Worm (Caenorhabditis elegans) whole organism, L4 larva: ENCODE measurements around the gene immp-2.

Experiments used
- F10B5.3 ChIP-seq: sonication (generic microtip); optimal IDR thresholded peaks from 2 replicates; lab custom pipeline; 2016; ENCODE audit warnings: mild to moderate bottlenecking, missing genetic modification characterization, missing compliant biosample characterization
- F26F4.8 ChIP-seq: fragments of 200-800 bp; sonication (Bioruptor generic); conservative IDR thresholded peaks from 2 replicates; pipeline ENCODE4 v1.3.6; 2022; ENCODE audit warnings: missing genetic modification characterization, missing compliant biosample characterization
- F44E2.7 ChIP-seq: fragments of 200-800 bp; sonication (Bioruptor generic); IDR thresholded peaks from 2 replicates; pipeline ENCODE4 v2.1.2; 2022; ENCODE audit warnings: missing genetic modification characterization, missing compliant biosample characterization
- F49E8.2 ChIP-seq: sonication (generic microtip); optimal IDR thresholded peaks from 2 replicates; lab custom pipeline; 2016; ENCODE audit warnings: missing compliant biosample characterization, mild to moderate bottlenecking, missing genetic modification characterization, borderline replicate concordance
- R02D3.7 ChIP-seq: fragments of 150-350 bp; sonication (generic microtip); optimal IDR thresholded peaks from 3 replicates; lab custom pipeline; 2014; ENCODE audit warnings: missing biosample characterization, missing genetic modification characterization
- T26A8.4 ChIP-seq: fragments of 200-800 bp; sonication (Bioruptor generic); IDR thresholded peaks from 2 replicates; pipeline ENCODE4 v1.3.6; 2022; ENCODE audit warnings: missing genetic modification characterization, missing compliant biosample characterization
- Y48G9A.11 ChIP-seq: fragments of 200-800 bp; sonication (Bioruptor generic); IDR thresholded peaks from 2 replicates; pipeline ENCODE4 v1.3.6; 2022; ENCODE audit warnings: missing genetic modification reagents, missing genetic modification characterization, missing compliant biosample characterization
- ZK337.2 ChIP-seq: fragments of 200-800 bp; sonication (Bioruptor generic); IDR thresholded peaks from 2 replicates; pipeline ENCODE4 v1.3.6; 2022; ENCODE audit warnings: missing genetic modification reagents, missing genetic modification characterization, missing compliant biosample characterization
- aha-1 ChIP-seq: fragments of 150-350 bp; peaks from one replicate; lab custom pipeline; 2014; ENCODE audit warnings: missing biosample characterization, missing genetic modification characterization
- ama-1 ChIP-seq: fragments of 150-350 bp; optimal IDR thresholded peaks from 2 replicates; lab custom pipeline; 2014; ENCODE audit warnings: inconsistent platforms, mixed read lengths
- arid-1 ChIP-seq: fragments of 200-800 bp; sonication (Bioruptor generic); conservative IDR thresholded peaks from 2 replicates; pipeline ENCODE4 v1.3.6; 2022; ENCODE audit warnings: missing genetic modification reagents, missing genetic modification characterization, missing compliant biosample characterization
- ceh-44 ChIP-seq: fragments of 200-800 bp; sonication (Bioruptor generic); IDR thresholded peaks from 2 replicates; pipeline ENCODE4 v1.3.6; 2022; ENCODE audit warnings: missing genetic modification reagents, missing genetic modification characterization, missing compliant biosample characterization
- ceh-62 ChIP-seq: sonication (generic microtip); optimal IDR thresholded peaks from 2 replicates; lab custom pipeline; 2017; ENCODE audit warnings: missing biosample characterization, missing genetic modification characterization
- cey-2 ChIP-seq: sonication (generic microtip); optimal IDR thresholded peaks from 3 replicates; lab custom pipeline; 2017; ENCODE audit warnings: missing genetic modification characterization, mild to moderate bottlenecking, missing compliant biosample characterization, antibody characterized with exemption, borderline replicate concordance; ENCODE audit not compliant: insufficient read depth
- ctbp-1 ChIP-seq: fragments of 200-800 bp; sonication (Bioruptor generic); IDR thresholded peaks from 2 replicates; pipeline ENCODE4 v1.3.6; 2022; ENCODE audit warnings: missing genetic modification reagents, missing genetic modification characterization, missing compliant biosample characterization
- daf-16 ChIP-seq, 3 experiments: sonication (generic microtip); optimal IDR thresholded peaks; 2 replicates each; lab custom pipeline; 2016 to 2017; ENCODE audit warnings: missing genetic modification characterization in 3 of 3, missing genetic modification reagents in 3 of 3, mild to moderate bottlenecking in 2 of 3, missing compliant biosample characterization in 2 of 3, missing biosample characterization in 1 of 3, moderate library complexity in 1 of 3
- daf-19 ChIP-seq: fragments of 200-800 bp; sonication (Bioruptor generic); conservative IDR thresholded peaks from 2 replicates; pipeline ENCODE4 v1.3.6; 2022; ENCODE audit warnings: missing genetic modification characterization, missing compliant biosample characterization
- dpl-1 ChIP-seq: fragments of 150-350 bp; optimal IDR thresholded peaks from 2 replicates; lab custom pipeline; 2014; ENCODE audit warnings: missing biosample characterization, missing genetic modification reagents, missing genetic modification characterization
- duxl-1 ChIP-seq: sonication (generic microtip); optimal IDR thresholded peaks from 2 replicates; lab custom pipeline; 2016; ENCODE audit warnings: mild to moderate bottlenecking, missing genetic modification characterization, moderate library complexity, missing compliant biosample characterization; ENCODE audit not compliant: poor library complexity
- dve-1 ChIP-seq: sonication (generic microtip); optimal IDR thresholded peaks from 2 replicates; lab custom pipeline; 2017; ENCODE audit warnings: antibody characterized with exemption, mild to moderate bottlenecking, missing genetic modification characterization, missing compliant biosample characterization; ENCODE audit not compliant: insufficient read depth
- egl-43 ChIP-seq: fragments of 200-800 bp; sonication (Bioruptor generic); IDR thresholded peaks from 2 replicates; pipeline ENCODE4 v1.3.6; 2022; ENCODE audit warnings: missing genetic modification reagents, missing genetic modification characterization, missing compliant biosample characterization
- gei-8 ChIP-seq: fragments of 200-800 bp; sonication (Bioruptor generic); optimal IDR thresholded peaks from 2 replicates; lab custom pipeline; 2018; ENCODE audit warnings: mild to moderate bottlenecking, missing genetic modification characterization, missing compliant biosample characterization
- hlh-30 ChIP-seq: sonication (generic microtip); optimal IDR thresholded peaks from 2 replicates; lab custom pipeline; 2017; ENCODE audit warnings: antibody characterized with exemption, mild to moderate bottlenecking, missing genetic modification characterization, missing compliant biosample characterization; ENCODE audit not compliant: insufficient read depth
- hmg-1.1 ChIP-seq: fragments of 200-800 bp; sonication (Bioruptor generic); IDR thresholded peaks from 2 replicates; pipeline ENCODE4 v1.3.6; 2022; ENCODE audit warnings: missing genetic modification reagents, missing genetic modification characterization, missing compliant biosample characterization
- lim-7 ChIP-seq: fragments of 200-800 bp; sonication (Bioruptor generic); IDR thresholded peaks from 2 replicates; pipeline ENCODE4 v1.3.6; 2022; ENCODE audit warnings: missing genetic modification characterization, missing compliant biosample characterization
- lin-1 ChIP-seq: fragments of 200-800 bp; sonication (Bioruptor generic); IDR thresholded peaks from 2 replicates; pipeline ENCODE4 v1.3.6; 2022; ENCODE audit warnings: missing genetic modification reagents, missing genetic modification characterization, missing compliant biosample characterization
- lin-13 ChIP-seq: fragments of 150-350 bp; optimal IDR thresholded peaks from 2 replicates; lab custom pipeline; 2014; ENCODE audit warnings: missing biosample characterization, missing genetic modification reagents, missing genetic modification characterization
- lin-38 ChIP-seq: fragments of 200-800 bp; sonication (Bioruptor generic); IDR thresholded peaks from 2 replicates; pipeline ENCODE4 v1.3.6; 2022; ENCODE audit warnings: missing genetic modification reagents, missing genetic modification characterization, missing compliant biosample characterization
- lsy-2 ChIP-seq, 2 experiments: fragments of 150-350 bp in 1 of 2; sonication (generic microtip) in 1 of 2; optimal IDR thresholded peaks; 2 replicates each; lab custom pipeline; 2014 to 2017; ENCODE audit warnings: missing biosample characterization in 2 of 2, missing genetic modification characterization in 2 of 2
- madf-9 ChIP-seq: fragments of 200-800 bp; sonication (Bioruptor generic); conservative IDR thresholded peaks from 2 replicates; pipeline ENCODE4 v1.3.6; 2022; ENCODE audit warnings: missing genetic modification reagents, missing genetic modification characterization, missing compliant biosample characterization
- mdl-1 ChIP-seq, 2 experiments: fragments of 150-350 bp in 1 of 2; sonication (generic microtip) in 1 of 2; optimal IDR thresholded peaks; 2 replicates each; lab custom pipeline; 2014 to 2017; ENCODE audit warnings: missing biosample characterization in 2 of 2, missing genetic modification characterization in 2 of 2
- mep-1 ChIP-seq: fragments of 150-350 bp; sonication (generic microtip); optimal IDR thresholded peaks from 3 replicates; lab custom pipeline; 2014; ENCODE audit warnings: missing biosample characterization, missing genetic modification characterization
- mes-2 ChIP-seq: sonication (generic microtip); optimal IDR thresholded peaks from 2 replicates; lab custom pipeline; 2016; ENCODE audit warnings: missing genotype, mild to moderate bottlenecking, missing genetic modification characterization, missing compliant biosample characterization; ENCODE audit not compliant: poor library complexity, severe bottlenecking
- nhr-102 ChIP-seq: sonication (generic microtip); optimal IDR thresholded peaks from 2 replicates; lab custom pipeline; 2016; ENCODE audit warnings: mild to moderate bottlenecking, missing genetic modification characterization, moderate library complexity, missing compliant biosample characterization
- nhr-111 ChIP-seq: fragments of 200-800 bp; sonication (Bioruptor generic); optimal IDR thresholded peaks from 2 replicates; lab custom pipeline; 2018; ENCODE audit warnings: mild to moderate bottlenecking, missing genetic modification characterization, missing compliant biosample characterization
- nhr-28 ChIP-seq: fragments of 150-350 bp; optimal IDR thresholded peaks from 2 replicates; lab custom pipeline; 2014; ENCODE audit warnings: missing biosample characterization, missing genetic modification characterization
- nhr-42 ChIP-seq: fragments of 200-800 bp; sonication (Bioruptor generic); IDR thresholded peaks from 2 replicates; pipeline ENCODE4 v1.3.6; 2022; ENCODE audit warnings: missing genetic modification characterization, missing compliant biosample characterization
- nhr-48 ChIP-seq: sonication (generic microtip); optimal IDR thresholded peaks from 2 replicates; lab custom pipeline; 2016; ENCODE audit warnings: mild to moderate bottlenecking, missing genetic modification characterization, missing compliant biosample characterization
- pha-4 ChIP-seq, 2 experiments: fragments of 150-350 bp in 1 of 2; fragments of 200-800 bp in 1 of 2; sonication (Bioruptor generic) in 1 of 2; IDR thresholded peaks in 1 of 2; optimal IDR thresholded peaks in 1 of 2; 2 replicates each; pipeline versions ENCODE4 v1.3.6 to Lab custom; 2014 to 2022; ENCODE audit warnings: missing genetic modification characterization in 2 of 2, missing genetic modification reagents in 2 of 2, missing biosample characterization in 1 of 2, missing compliant biosample characterization in 1 of 2
- php-3 ChIP-seq: fragments of 200-800 bp; sonication (Bioruptor generic); IDR thresholded peaks from 2 replicates; pipeline ENCODE4 v1.3.6; 2022; ENCODE audit warnings: missing genetic modification reagents, missing genetic modification characterization, missing compliant biosample characterization
- snpc-1.2 ChIP-seq: fragments of 200-800 bp; sonication (Bioruptor generic); IDR thresholded peaks from 2 replicates; pipeline ENCODE4 v1.3.6; 2022; ENCODE audit warnings: missing genetic modification reagents, missing genetic modification characterization, missing compliant biosample characterization
- snpc-4 ChIP-seq: fragments of 150-350 bp; optimal IDR thresholded peaks from 2 replicates; lab custom pipeline; 2014; ENCODE audit warnings: missing biosample characterization, missing genetic modification characterization
- spr-1 ChIP-seq: sonication (generic microtip); optimal IDR thresholded peaks from 2 replicates; lab custom pipeline; 2016; ENCODE audit warnings: mild to moderate bottlenecking, missing genetic modification characterization, missing compliant biosample characterization
- spr-3 ChIP-seq: fragments of 200-800 bp; sonication (Bioruptor generic); optimal IDR thresholded peaks from 2 replicates; lab custom pipeline; 2018; ENCODE audit warnings: mild to moderate bottlenecking, missing genetic modification characterization, missing compliant biosample characterization
- unc-62 ChIP-seq, 3 experiments: fragments of 150-350 bp in 1 of 3; sonication (generic microtip); optimal IDR thresholded peaks in 2 of 3; peaks in 1 of 3; 1 replicate in 1 of 3; 2 replicates in 2 of 3; lab custom pipeline; 2014 to 2017; ENCODE audit warnings: missing biosample characterization in 3 of 3, missing genetic modification characterization in 3 of 3, missing genetic modification reagents in 3 of 3, missing genotype in 1 of 3
- vab-7 ChIP-seq: fragments of 200-800 bp; sonication (Bioruptor generic); IDR thresholded peaks from 2 replicates; pipeline ENCODE4 v1.3.6; 2022; ENCODE audit warnings: missing genetic modification reagents, missing genetic modification characterization, missing compliant biosample characterization
- zfp-2 ChIP-seq: sonication (generic microtip); optimal IDR thresholded peaks from 2 replicates; lab custom pipeline; 2016; ENCODE audit warnings: mild to moderate bottlenecking, missing genetic modification characterization, missing compliant biosample characterization

immp-2 gene

DNA sequence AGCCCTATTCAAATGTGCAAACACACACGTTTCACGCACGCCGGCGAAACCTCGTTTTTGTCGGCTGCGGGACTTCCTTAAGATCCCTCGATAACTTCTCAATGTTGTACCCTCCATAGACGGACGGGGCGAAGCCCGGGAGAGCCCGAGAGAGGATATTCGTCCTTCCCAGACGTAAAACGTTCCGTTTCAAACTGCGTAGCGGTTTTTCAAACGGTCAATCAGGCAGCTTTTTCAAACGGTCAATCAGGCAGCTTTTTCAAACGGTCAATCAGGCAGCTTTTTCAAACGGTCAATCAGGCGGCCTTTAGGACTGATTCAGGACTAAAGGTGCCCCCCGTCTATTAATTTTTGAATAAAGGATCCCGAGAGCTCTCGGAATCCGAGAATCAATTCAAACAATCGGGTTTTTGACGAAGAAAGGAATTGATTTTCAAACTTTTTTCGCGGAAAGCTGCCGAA lies 14.4 kb downstream of the immp-2 start:
- peak; percentile 85 for TF ChIP-seq T26A8.4
- TF ChIP-seq lin-13 (GFP tag; lab: Kevin White, UChicago), result peak; percentile 41
- no peak for TF ChIP-seq ceh-62 (tag; lab: Kevin White, UChicago)
- no peak for TF ChIP-seq vab-7 (GFP tag; lab: Robert Waterston, UW)
- TF ChIP-seq nhr-28 (tag; lab: Kevin White, UChicago), result no peak
- TF ChIP-seq duxl-1, result peak; percentile 27
- TF ChIP-seq nhr-42 (GFP tag; lab: Robert Waterston, UW), result 0 out of 2 replicates have a peak, but pooled peaks have one; percentile 23
- 0 out of 2 replicates have a peak, but pooled peaks have one; percentile 75 for TF ChIP-seq F44E2.7 (GFP tag; lab: Robert Waterston, UW)
- TF ChIP-seq F26F4.8, result peak; percentile 71; the same call in 1 of the 2 replicates
- no peak; the same call in 1 of the 2 replicates for TF ChIP-seq php-3 (GFP tag; lab: Robert Waterston, UW)
- peak; percentile 55; the same call in 1 of the 2 replicates for TF ChIP-seq lin-1 (GFP tag; lab: Robert Waterston, UW)
- TF ChIP-seq lim-7 (GFP tag; lab: Robert Waterston, UW), result 0 out of 2 replicates have a peak, but pooled peaks have one; percentile 69
- no peak for TF ChIP-seq daf-16 (GFP tag; optimal IDR thresholded peaks at IDR 0.05; lab: Kevin White, UChicago)
- TF ChIP-seq daf-16 (tag; optimal IDR thresholded peaks at IDR 0.05; lab: Kevin White, UChicago), result peak; percentile 30
- peak; percentile 74 for TF ChIP-seq snpc-1.2 (GFP tag; lab: Robert Waterston, UW)
- peak; percentile 35 for TF ChIP-seq dve-1
- no peak for TF ChIP-seq cey-2
- TF ChIP-seq hlh-30 (tag; lab: Kevin White, UChicago), result no peak
- peak; percentile 36 for TF ChIP-seq mep-1 (tag; lab: Kevin White, UChicago)
- TF ChIP-seq snpc-4 (tag; lab: Kevin White, UChicago), result peak; percentile 79
- TF ChIP-seq arid-1 (GFP tag; lab: Robert Waterston, UW), result peak; percentile 76
- peak; percentile 25 for TF ChIP-seq R02D3.7 (tag; lab: Kevin White, UChicago)
- TF ChIP-seq ama-1, result peak; percentile 95
- peak; percentile 51 for TF ChIP-seq gei-8 (GFP tag; lab: Kevin White, UChicago)
- TF ChIP-seq spr-1 (tag; lab: Kevin White, UChicago), result peak; percentile 51
- peak; percentile 94 for TF ChIP-seq F49E8.2
- peak; percentile 71; the same call in 1 of the 2 replicates for TF ChIP-seq egl-43
- TF ChIP-seq dpl-1 (GFP tag; lab: Kevin White, UChicago), result no peak
- peak; percentile 41; the same call in 1 of the 2 replicates for TF ChIP-seq ctbp-1 (GFP tag; lab: Robert Waterston, UW)
- TF ChIP-seq pha-4 (GFP tag; IDR thresholded peaks at IDR 0.05; lab: Robert Waterston, UW), result 0 out of 2 replicates have a peak, but pooled peaks have one; percentile 45
- TF ChIP-seq pha-4 (tag; optimal IDR thresholded peaks at IDR 0.05; lab: Kevin White, UChicago), result no peak
- TF ChIP-seq aha-1, result peak; percentile 96
- no peak for TF ChIP-seq daf-19 (GFP tag; lab: Robert Waterston, UW)
- no peak for TF ChIP-seq zfp-2 (tag; lab: Kevin White, UChicago)
- peak; percentile 32 for TF ChIP-seq mes-2 (tag; lab: Kevin White, UChicago)
- peak in 1 of 2 experiments; percentile 20 for TF ChIP-seq lsy-2 (tag; optimal IDR thresholded peaks at IDR 0.05; lab: Kevin White, UChicago)
- no peak for TF ChIP-seq hmg-1.1 (GFP tag; lab: Robert Waterston, UW)
- no peak for TF ChIP-seq nhr-48 (tag; lab: Kevin White, UChicago)
- TF ChIP-seq ceh-44 (GFP tag; lab: Robert Waterston, UW), result 0 out of 2 replicates have a peak, but pooled peaks have one; percentile 3
- no peak for TF ChIP-seq madf-9 (GFP tag; lab: Robert Waterston, UW)
- peak; percentile 47 for TF ChIP-seq nhr-102 (tag; lab: Kevin White, UChicago)
- TF ChIP-seq nhr-111 (GFP tag; lab: Kevin White, UChicago), result peak; percentile 52
- peak; percentile 43 for TF ChIP-seq spr-3
- TF ChIP-seq unc-62 (GFP tag; optimal IDR thresholded peaks at IDR 0.05 in 1 of 2; lab: Kevin White, UChicago), result no peak
- no peak for TF ChIP-seq unc-62 (tag; optimal IDR thresholded peaks at IDR 0.05; lab: Kevin White, UChicago)
- peak; percentile 88 for TF ChIP-seq lin-38
- TF ChIP-seq F10B5.3 (tag; lab: Kevin White, UChicago), result peak; percentile 37
- TF ChIP-seq ZK337.2 (GFP tag; lab: Robert Waterston, UW), result no peak
- no peak for TF ChIP-seq mdl-1 (tag; optimal IDR thresholded peaks at IDR 0.05; lab: Kevin White, UChicago)
- TF ChIP-seq Y48G9A.11 (GFP tag; lab: Robert Waterston, UW), result peak; percentile 88
